Worm (Caenorhabditis elegans): Measurements from ENCODE around the gene Y58A7A.3.

ce11 chrV:5089497-5090134 is 8.9 kb upstream of the Y58A7A.3 start, which contains the start of gene glb-32:
- TF ChIP-seq dao-5 (tag; optimal IDR thresholded peaks at IDR 0.05), result no peak
- no peak for TF ChIP-seq W03F9.2 (tag; optimal IDR thresholded peaks at IDR 0.05)
